Fruit fly (Drosophila melanogaster): ENCODE results near the gene CG5510.

Gene CG5510

dm6 chr3R:24204022-24204421 lies 34.7 kb upstream of the CG5510 start (continued):
- TF ChIP-seq fd85E (GFP tag; optimal IDR thresholded peaks at IDR 0.05) (no peak), Hr4 (GFP tag; optimal IDR thresholded peaks at IDR 0.05) (peak; percentile 82), Hr39 (GFP tag; optimal IDR thresholded peaks at IDR 0.05) (peak; percentile 19), Gug (GFP tag; IDR thresholded peaks at IDR 0.05) (no peak), Sox14 (GFP tag; optimal IDR thresholded peaks at IDR 0.05) (peak; percentile 32), dsx (GFP tag; optimal IDR thresholded peaks at IDR 0.05; ENCODE audit: poor library complexity, severe bottlenecking) (no peak), Eip78C (GFP tag) (peak; percentile 78), CG8319 (GFP tag; optimal IDR thresholded peaks at IDR 0.05) (no peak), CG9139 (GFP tag; optimal IDR thresholded peaks at IDR 0.05) (no peak), net (GFP tag; optimal IDR thresholded peaks at IDR 0.05) (peak; percentile 10), achi (GFP tag; optimal IDR thresholded peaks at IDR 0.05) (peak; percentile 34), CG6276 (GFP tag; optimal IDR thresholded peaks at IDR 0.05) (peak; percentile 49), CG15336 (GFP tag; IDR thresholded peaks at IDR 0.05) (peak; percentile 68), CG1621 (tag; optimal IDR thresholded peaks at IDR 0.05) (no peak), topi (GFP tag; optimal IDR thresholded peaks at IDR 0.05) (no peak), CG16779 (tag; optimal IDR thresholded peaks at IDR 0.05) (no peak), CG6163 (GFP tag; IDR thresholded peaks at IDR 0.05) (no peak), CG8119 (GFP tag; IDR thresholded peaks at IDR 0.05) (peak; percentile 56), CG6792 (GFP tag; optimal IDR thresholded peaks at IDR 0.05) (no peak)

- TF ChIP-seq Sox102F (GFP tag; optimal IDR thresholded peaks at IDR 0.05) (peak; percentile 92), CG6276 (GFP tag; optimal IDR thresholded peaks at IDR 0.05) (peak; percentile 90), Ets96B (tag; optimal IDR thresholded peaks at IDR 0.05) (peak; percentile 58), CG11902 (GFP tag; optimal IDR thresholded peaks at IDR 0.05) (peak; percentile 69), CG9139 (GFP tag; optimal IDR thresholded peaks at IDR 0.05) (peak; percentile 26), Sox15 (GFP tag; optimal IDR thresholded peaks at IDR 0.05) (peak; percentile 79), dsx (GFP tag; optimal IDR thresholded peaks at IDR 0.05; ENCODE audit: poor library complexity, severe bottlenecking) (peak; percentile 72), CG32006 (GFP tag; optimal IDR thresholded peaks at IDR 0.05) (peak; percentile 90), eg (GFP tag; IDR thresholded peaks at IDR 0.05) (peak; percentile 84), achi (GFP tag; optimal IDR thresholded peaks at IDR 0.05) (peak; percentile 86), Hr4 (GFP tag; optimal IDR thresholded peaks at IDR 0.05) (peak; percentile 92), dac (GFP tag; optimal IDR thresholded peaks at IDR 0.05) (peak; percentile 80), cyc (GFP tag; optimal IDR thresholded peaks at IDR 0.05) (peak; percentile 76), net (GFP tag; optimal IDR thresholded peaks at IDR 0.05) (peak; percentile 85), CG11294 (GFP tag; IDR thresholded peaks at IDR 0.05) (peak; percentile 63; the same call in 1 of the 2 replicates), CG6792 (GFP tag; optimal IDR thresholded peaks at IDR 0.05) (peak; percentile 84), acj6 (GFP tag; optimal IDR thresholded peaks at IDR 0.05) (peak; percentile 85), Eip93F (GFP tag; optimal IDR thresholded peaks at IDR 0.05) (peak; percentile 78), CG31627 (GFP tag; optimal IDR thresholded peaks at IDR 0.05) (peak; percentile 81), CG10669 (GFP tag; optimal IDR thresholded peaks at IDR 0.05) (peak; percentile 72), CG11762 (GFP tag; optimal IDR thresholded peaks at IDR 0.05; ENCODE audit: insufficient read depth) (peak; percentile 85), CG10631 (GFP tag; optimal IDR thresholded peaks at IDR 0.05) (peak; percentile 79), CG8632 (GFP tag; optimal IDR thresholded peaks at IDR 0.05) (peak; percentile 85), Eip78C (GFP tag) (peak; percentile 98), CG6854 (GFP tag; optimal IDR thresholded peaks at IDR 0.05) (peak; percentile 77), pdm3 (GFP tag; optimal IDR thresholded peaks at IDR 0.05) (peak; percentile 89), Gug (GFP tag; IDR thresholded peaks at IDR 0.05) (peak; percentile 80), CG8319 (GFP tag; optimal IDR thresholded peaks at IDR 0.05) (peak; percentile 72), OdsH (GFP tag; optimal IDR thresholded peaks at IDR 0.05) (peak; percentile 88), fd59A (GFP tag; optimal IDR thresholded peaks at IDR 0.05) (peak; percentile 67), Sox14 (GFP tag; optimal IDR thresholded peaks at IDR 0.05) (peak; percentile 89), ss (GFP tag; optimal IDR thresholded peaks at IDR 0.05) (peak; percentile 82 to 86), CG4318 (GFP tag; optimal IDR thresholded peaks at IDR 0.05) (peak; percentile 76), CG34406 (GFP tag; optimal IDR thresholded peaks at IDR 0.05) (peak; percentile 84), Smox (GFP tag; optimal IDR thresholded peaks at IDR 0.05) (peak; percentile 81), CG6808 (GFP tag; optimal IDR thresholded peaks at IDR 0.05) (peak; percentile 80), vri (GFP tag; optimal IDR thresholded peaks at IDR 0.05) (peak; percentile 78), CG16779 (tag; optimal IDR thresholded peaks at IDR 0.05) (peak; percentile 78), Met (GFP tag; optimal IDR thresholded peaks at IDR 0.05) (peak; percentile 90), CG3032 (tag; optimal IDR thresholded peaks at IDR 0.05) (peak; percentile 71), Lpt (GFP tag; optimal IDR thresholded peaks at IDR 0.05) (peak; percentile 88), lz (GFP tag; optimal IDR thresholded peaks at IDR 0.05) (peak; percentile 84)
Measured at dm6 chr3R:24203426-24203825, 34.1 kb upstream of the CG5510 start.
